Fruit fly (Drosophila melanogaster): ENCODE data around the gene CG4080.
A peak's percentile ranks its signal among the peaks of the same experiment; 100 is the strongest.

Gene CG4080

dm6 chr3L:9422636-9423419 lies 23.8 kb upstream of the CG4080 start, which contains the start of gene aay (continued):
- peak; percentile 99 for TF ChIP-seq CG12299 (tag; optimal IDR thresholded peaks at IDR 0.05)
- no peak for TF ChIP-seq Lpt (GFP tag; optimal IDR thresholded peaks at IDR 0.05)
- TF ChIP-seq pan (optimal IDR thresholded peaks at IDR 0.05): no peak
- peak in 1 of 2 experiments; percentile 98 for TF ChIP-seq pan (GFP tag; optimal IDR thresholded peaks at IDR 0.05 in 1 of 2, IDR thresholded peaks at IDR 0.05 in 1 of 2)
- TF ChIP-seq ssp (GFP tag; IDR thresholded peaks at IDR 0.05): peak; percentile 92
- peak; percentile 97 for TF ChIP-seq tup (GFP tag; optimal IDR thresholded peaks at IDR 0.05)
- peak; percentile 97 for TF ChIP-seq mam (GFP tag; optimal IDR thresholded peaks at IDR 0.05)
- TF ChIP-seq HLH3B (GFP tag; IDR thresholded peaks at IDR 0.05): peak; percentile 98
- peak; percentile 95 for TF ChIP-seq maf-S (GFP tag; optimal IDR thresholded peaks at IDR 0.05)
- TF ChIP-seq Bgb (GFP tag; IDR thresholded peaks at IDR 0.05; ENCODE audit: partially characterized antibody): peak; percentile 21; the same call in 1 of the 2 replicates
- TF ChIP-seq Awh (GFP tag; IDR thresholded peaks at IDR 0.05): peak; percentile 97
- TF ChIP-seq tin (GFP tag; optimal IDR thresholded peaks at IDR 0.05): peak; percentile 98
- TF ChIP-seq nerfin-2 (GFP tag; IDR thresholded peaks at IDR 0.05; ENCODE audit: partially characterized antibody): no peak
- TF ChIP-seq CG2678 (tag; optimal IDR thresholded peaks at IDR 0.05): peak; percentile 99
- TF ChIP-seq bowl (GFP tag; IDR thresholded peaks at IDR 0.05): peak; percentile 96
- peak; percentile 100 for TF ChIP-seq CG12391 (tag; optimal IDR thresholded peaks at IDR 0.05)
- peak; percentile 90 for TF ChIP-seq dati (GFP tag; IDR thresholded peaks at IDR 0.05)
- TF ChIP-seq Fer1 (GFP tag; optimal IDR thresholded peaks at IDR 0.05): peak; percentile 99
- peak; percentile 94 for TF ChIP-seq CG31224 (GFP tag; IDR thresholded peaks at IDR 0.05)
- TF ChIP-seq CG2199 (GFP tag; IDR thresholded peaks at IDR 0.05): peak; percentile 97
- peak; percentile 98 for TF ChIP-seq CG18764 (GFP tag; optimal IDR thresholded peaks at IDR 0.05)
- peak; percentile 90 for TF ChIP-seq CG18011 (GFP tag; optimal IDR thresholded peaks at IDR 0.05)
- peak; percentile 98 for TF ChIP-seq Camta (GFP tag; optimal IDR thresholded peaks at IDR 0.05)
- TF ChIP-seq Oaz (GFP tag; IDR thresholded peaks at IDR 0.05): peak; percentile 96
- peak; percentile 94 for TF ChIP-seq MBD-R2 (GFP tag; IDR thresholded peaks at IDR 0.05)
- TF ChIP-seq CG10431 (GFP tag; optimal IDR thresholded peaks at IDR 0.05): peak; percentile 92
- TF ChIP-seq sim (GFP tag; IDR thresholded peaks at IDR 0.05): peak; percentile 96
- TF ChIP-seq crc (GFP tag; optimal IDR thresholded peaks at IDR 0.05): peak; percentile 94
- TF ChIP-seq Nf-YB (GFP tag; optimal IDR thresholded peaks at IDR 0.05): peak; percentile 92
- peak; percentile 90 for TF ChIP-seq CG31365 (tag; optimal IDR thresholded peaks at IDR 0.05)
- TF ChIP-seq CG7839 (tag; optimal IDR thresholded peaks at IDR 0.05): peak; percentile 99
- TF ChIP-seq Atf-2 (GFP tag; optimal IDR thresholded peaks at IDR 0.05): peak; percentile 96
- peak; percentile 97 for TF ChIP-seq YL-1 (GFP tag; optimal IDR thresholded peaks at IDR 0.05)
- peak; percentile 98 for TF ChIP-seq CG12744 (GFP tag; optimal IDR thresholded peaks at IDR 0.05)
- peak; percentile 100 for TF ChIP-seq Med (GFP tag)
- TF ChIP-seq h (optimal IDR thresholded peaks at IDR 0.05): no peak
- peak; percentile 97 for TF ChIP-seq H15 (GFP tag; IDR thresholded peaks at IDR 0.05)
- peak; percentile 94 for TF ChIP-seq gce (GFP tag; IDR thresholded peaks at IDR 0.05)
- peak; percentile 98 for TF ChIP-seq Dip3 (GFP tag; optimal IDR thresholded peaks at IDR 0.05)
- TF ChIP-seq esg (GFP tag; conservative IDR thresholded peaks at IDR 0.05): peak; percentile 98
- TF ChIP-seq run (tag; optimal IDR thresholded peaks at IDR 0.05): peak; percentile 99
- peak; percentile 63 for TF ChIP-seq CG13287 (GFP tag; IDR thresholded peaks at IDR 0.05; ENCODE audit: partially characterized antibody)
- peak; percentile 99 for TF ChIP-seq CG12942 (GFP tag; optimal IDR thresholded peaks at IDR 0.05)
- TF ChIP-seq bcd (GFP tag; optimal IDR thresholded peaks at IDR 0.05): peak; percentile 99
- TF ChIP-seq Vsx1 (GFP tag; optimal IDR thresholded peaks at IDR 0.05): peak; percentile 97
- TF ChIP-seq nerfin-1 (tag; optimal IDR thresholded peaks at IDR 0.05): peak; percentile 98
- peak; percentile 96 for TF ChIP-seq jumu (GFP tag; optimal IDR thresholded peaks at IDR 0.05)
- no peak for TF ChIP-seq hbn (GFP tag; IDR thresholded peaks at IDR 0.05; ENCODE audit: partially characterized antibody)
- peak; percentile 82 for TF ChIP-seq CG3995 (GFP tag; optimal IDR thresholded peaks at IDR 0.05)
- peak; percentile 97 for TF ChIP-seq CG7987 (GFP tag; optimal IDR thresholded peaks at IDR 0.05)

All from whole organism, embryonic.